Worm (Caenorhabditis elegans): Measurements from ENCODE around the gene ave-1.
A peak's percentile ranks its signal among the peaks of the same experiment; 100 is the strongest.

ave-1 gene

DNA sequence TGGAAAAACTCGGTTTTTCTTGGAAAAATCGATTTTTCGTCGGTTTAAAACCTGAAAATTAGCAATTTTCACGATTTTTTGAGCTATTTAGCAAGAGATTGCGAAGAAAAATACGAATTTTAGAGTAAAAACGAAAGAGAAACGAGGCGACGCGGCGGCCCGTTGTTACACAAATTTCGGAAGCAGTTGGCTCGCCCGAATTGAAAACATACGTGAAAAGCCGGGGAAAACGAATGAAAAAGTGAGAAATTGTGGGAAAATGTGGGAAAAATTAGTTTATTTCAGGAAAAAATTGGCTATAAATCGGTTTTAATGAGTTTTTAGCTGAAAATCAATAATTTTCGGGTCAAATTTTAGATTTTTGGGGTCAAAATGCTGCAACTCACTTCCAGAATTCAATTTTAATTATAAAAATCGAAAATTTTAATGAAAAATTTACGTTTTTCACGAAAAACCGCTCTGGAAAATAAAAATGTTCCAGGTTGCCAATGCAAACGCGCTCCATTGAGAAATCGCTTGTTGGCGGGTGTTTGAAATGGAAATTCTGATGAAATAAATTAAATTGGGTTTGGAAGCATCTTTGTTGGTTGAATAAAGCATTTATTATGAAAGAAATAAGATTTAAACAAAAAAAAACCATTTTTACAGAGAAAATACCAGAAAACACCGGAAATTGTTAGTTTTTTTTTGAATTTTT, 37.1 kb upstream of the ave-1 start, which contains the start of gene snf-6 (continued):
- TF ChIP-seq ztf-6 (GFP tag; IDR thresholded peaks at IDR 0.05): no peak
- no peak for TF ChIP-seq tbx-9 (tag; optimal IDR thresholded peaks at IDR 0.05; ENCODE audit: borderline replicate concordance)
- no peak for TF ChIP-seq ztf-18 (tag; optimal IDR thresholded peaks at IDR 0.05)
- no peak for TF ChIP-seq F52B5.7 (tag; optimal IDR thresholded peaks at IDR 0.05)
- TF ChIP-seq madf-10 (tag; optimal IDR thresholded peaks at IDR 0.05): no peak
- peak; percentile 94 for TF ChIP-seq lin-54 (GFP tag; optimal IDR thresholded peaks at IDR 0.05)
- TF ChIP-seq madf-3 (GFP tag; IDR thresholded peaks at IDR 0.05): no peak
- TF ChIP-seq F23B12.7 (tag; optimal IDR thresholded peaks at IDR 0.05; ENCODE audit: insufficient read depth): peak; percentile 41
- 0 out of 2 replicates have a peak, but pooled peaks have one; percentile 12 for TF ChIP-seq nfyb-1 (GFP tag; IDR thresholded peaks at IDR 0.05)
- no peak for TF ChIP-seq dpff-1 (tag; optimal IDR thresholded peaks at IDR 0.05)
- no peak for TF ChIP-seq mes-4 (tag; optimal IDR thresholded peaks at IDR 0.05)
- no peak for TF ChIP-seq T26A5.8 (tag; optimal IDR thresholded peaks at IDR 0.05)

DNA sequence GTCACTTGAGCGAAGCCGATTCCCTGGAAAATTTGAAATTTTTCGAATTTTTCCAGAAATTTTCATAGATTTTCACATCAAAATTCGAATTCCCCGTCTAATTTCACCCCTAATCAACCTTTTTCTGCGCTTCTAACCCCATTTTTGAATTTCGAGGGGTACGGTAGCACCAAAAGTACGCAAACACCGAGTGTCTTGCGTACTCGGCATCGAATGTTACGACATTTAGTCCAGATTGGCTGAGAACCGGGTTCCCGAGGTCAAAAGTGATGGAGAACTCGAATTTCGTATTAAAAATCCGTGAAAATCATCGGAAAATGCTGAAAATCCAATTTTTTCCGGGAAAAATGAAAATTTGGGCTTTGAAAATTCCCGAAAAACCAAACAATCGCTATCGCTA, 32.6 kb upstream of the ave-1 start:
- TF ChIP-seq athp-1 (tag; optimal IDR thresholded peaks at IDR 0.05) (no peak), madf-10 (tag; optimal IDR thresholded peaks at IDR 0.05) (no peak), rcor-1 (GFP tag; IDR thresholded peaks at IDR 0.05) (no peak), F22D6.2 (tag; optimal IDR thresholded peaks at IDR 0.05) (no peak), nhr-80 (tag; optimal IDR thresholded peaks at IDR 0.05) (no peak), madf-8 (GFP tag; conservative IDR thresholded peaks at IDR 0.05) (no peak), Y95B8A.8 (GFP tag; IDR thresholded peaks at IDR 0.05) (no peak), D2030.7 (GFP tag; IDR thresholded peaks at IDR 0.05) (no peak), F49E8.2 (tag; optimal IDR thresholded peaks at IDR 0.05; ENCODE audit: insufficient read depth) (no peak), ztf-25 (GFP tag; IDR thresholded peaks at IDR 0.05) (no peak), tbp1 (GFP tag; optimal IDR thresholded peaks at IDR 0.05) (no peak), cebp-2 (GFP tag; IDR thresholded peaks at IDR 0.05) (no peak), atf-7 (tag; optimal IDR thresholded peaks at IDR 0.05) (no peak), zim-3 (tag; optimal IDR thresholded peaks at IDR 0.05) (no peak), hlh-26 (GFP tag; conservative IDR thresholded peaks at IDR 0.05) (no peak), ceh-27 (GFP tag; optimal IDR thresholded peaks at IDR 0.05) (no peak)

DNA sequence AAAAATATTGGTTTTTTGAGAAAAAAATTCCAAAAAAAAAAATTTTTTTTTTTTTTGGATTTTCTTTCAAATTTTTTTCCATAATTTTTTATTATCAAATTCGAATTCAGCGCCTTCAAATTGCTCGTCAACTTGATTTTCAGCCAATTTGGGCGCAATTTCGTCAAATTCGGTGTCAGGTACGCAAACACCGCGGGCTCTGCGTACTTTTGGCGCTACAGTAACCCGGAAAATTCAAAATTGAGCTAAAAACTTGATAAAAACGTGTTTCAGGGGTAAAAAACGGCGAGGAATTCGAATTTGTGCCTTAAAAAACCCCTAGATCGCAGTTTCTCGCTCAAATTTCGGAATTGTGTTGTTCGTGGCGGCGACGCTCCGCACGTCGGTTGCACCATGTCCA, 24.1 kb upstream of the ave-1 start:
- TF ChIP-seq efl-1 (GFP tag; optimal IDR thresholded peaks at IDR 0.05) (no peak), lsl-1 (GFP tag; optimal IDR thresholded peaks at IDR 0.05) (peak; percentile 50)

DNA sequence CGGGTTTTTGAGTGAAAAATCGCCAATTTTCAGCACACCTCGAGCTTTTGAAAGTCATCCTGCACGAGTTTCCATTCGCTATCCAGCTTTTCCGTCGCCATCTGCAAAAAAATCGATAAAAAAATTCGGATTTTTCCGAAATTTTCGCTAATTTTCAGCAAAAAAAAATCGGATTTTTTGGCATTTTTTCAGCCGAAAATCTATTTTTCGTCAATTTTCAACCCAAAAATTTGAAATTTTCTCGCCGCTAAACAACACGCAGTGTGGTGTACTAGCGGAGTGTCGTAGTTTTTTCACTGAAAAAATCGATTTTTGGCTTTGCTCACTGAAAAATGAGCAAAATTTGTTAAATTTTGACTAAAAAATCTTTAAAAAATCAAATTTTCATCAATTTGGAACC, 22.1 kb upstream of the ave-1 start, which contains the start of gene tmem-120:
tmem-120 (minus strand) TSS at position 101 of the 400 bp plus-strand sequence.
- TF ChIP-seq ztf-6 (GFP tag; IDR thresholded peaks at IDR 0.05): no peak
- no peak for TF ChIP-seq nfya-1 (tag; optimal IDR thresholded peaks at IDR 0.05; ENCODE audit: borderline replicate concordance, insufficient read depth)
- no peak for TF ChIP-seq F52B5.7 (tag; optimal IDR thresholded peaks at IDR 0.05)
- TF ChIP-seq xnd-1 (tag; optimal IDR thresholded peaks at IDR 0.05): no peak
- TF ChIP-seq madf-10 (tag; optimal IDR thresholded peaks at IDR 0.05): no peak
- TF ChIP-seq mxl-1 (tag; optimal IDR thresholded peaks at IDR 0.05): no peak
- TF ChIP-seq lag-1 (GFP tag; IDR thresholded peaks at IDR 0.05): no peak
- TF ChIP-seq pbrm-1 (GFP tag; IDR thresholded peaks at IDR 0.05): no peak
- no peak for TF ChIP-seq cebp-2 (GFP tag; IDR thresholded peaks at IDR 0.05)
- no peak for TF ChIP-seq C17E4.6 (GFP tag; IDR thresholded peaks at IDR 0.05)
- no peak for TF ChIP-seq attf-3 (GFP tag; conservative IDR thresholded peaks at IDR 0.05)
- TF ChIP-seq ceh-27 (GFP tag; optimal IDR thresholded peaks at IDR 0.05): no peak
- no peak for TF ChIP-seq gei-17 (GFP tag; optimal IDR thresholded peaks at IDR 0.05)
- TF ChIP-seq aptf-3 (GFP tag; IDR thresholded peaks at IDR 0.05): no peak
- TF ChIP-seq B0019.2 (GFP tag; conservative IDR thresholded peaks at IDR 0.05): no peak
- no peak for TF ChIP-seq ceh-40 (GFP tag; IDR thresholded peaks at IDR 0.05)

All from whole organism, young adult.